Fruit fly (Drosophila melanogaster) whole organism, adult: ENCODE measurements around the gene CG43924.
"Not testable (repeated sequence)": the region's sequence is repeated elsewhere in the genome, so short reads cannot be mapped to it uniquely, and the experiment has no call there.

Experiments used
- CG11617 ChIP-seq: fragments of 200-800 bp; sonication (Bioruptor generic); optimal IDR thresholded peaks from 2 replicates; lab custom pipeline; 2017; ENCODE audit warnings: mild to moderate bottlenecking, missing biosample characterization, missing genetic modification reagents, missing genetic modification characterization
- CG14711 ChIP-seq: fragments of 200-800 bp; sonication (Bioruptor generic); optimal IDR thresholded peaks from 2 replicates; lab custom pipeline; 2018; ENCODE audit warnings: missing biosample characterization, mild to moderate bottlenecking, missing genetic modification characterization, moderate library complexity
- CG33017 ChIP-seq: fragments of 200-800 bp; sonication (Bioruptor generic); optimal IDR thresholded peaks from 2 replicates; lab custom pipeline; 2018; ENCODE audit warnings: missing biosample characterization, mild to moderate bottlenecking, missing genetic modification characterization, moderate library complexity
- CG5204 ChIP-seq: fragments of 200-800 bp; sonication (Bioruptor generic); optimal IDR thresholded peaks from 2 replicates; lab custom pipeline; 2016; ENCODE audit warnings: missing biosample characterization, missing genetic modification characterization
- Crg-1 ChIP-seq: fragments of 200-800 bp; sonication (Bioruptor generic); optimal IDR thresholded peaks from 2 replicates; lab custom pipeline; 2016; ENCODE audit warnings: missing biosample characterization, missing genetic modification characterization
- Mnt ChIP-seq: fragments of 200-800 bp; sonication (Bioruptor generic); optimal IDR thresholded peaks from 2 replicates; lab custom pipeline; 2016; ENCODE audit warnings: missing biosample characterization, mild to moderate bottlenecking, missing genetic modification characterization
- kay ChIP-seq: fragments of 200-800 bp; sonication (Bioruptor generic); peaks from one replicate; lab custom pipeline; 2016; ENCODE audit warnings: missing biosample characterization, missing genetic modification characterization, borderline replicate concordance
- ovo ChIP-seq: fragments of 200-800 bp; sonication (Bioruptor generic); optimal IDR thresholded peaks from 2 replicates; lab custom pipeline; 2016; ENCODE audit warnings: missing biosample characterization, missing genetic modification characterization
- toe ChIP-seq: fragments of 200-800 bp; sonication (Bioruptor generic); optimal IDR thresholded peaks from 2 replicates; lab custom pipeline; 2016; ENCODE audit warnings: missing biosample characterization, missing genetic modification characterization

CG43924 gene

DNA sequence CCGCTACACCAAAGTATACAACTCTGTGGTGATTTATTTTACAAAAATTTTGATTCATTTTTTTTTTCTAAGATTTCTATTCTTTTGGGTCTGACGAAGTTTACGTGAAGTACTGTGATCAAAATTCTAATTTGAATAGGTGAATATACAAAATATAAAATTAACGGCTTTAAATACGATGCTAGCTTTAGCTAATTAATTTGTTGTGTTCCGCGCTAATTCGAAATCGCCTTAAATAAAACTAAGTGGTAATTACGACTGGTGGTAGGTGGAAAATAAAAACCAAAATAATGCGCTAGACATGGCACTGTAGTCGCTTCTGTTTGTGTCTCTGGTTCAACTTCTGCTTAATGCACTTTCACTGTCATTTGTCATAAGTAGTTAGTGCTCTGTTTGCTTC, 34.9 kb downstream of the CG43924 start, which contains the start of gene CG43923:
Gene CG43923 (minus strand): TSS at position 101 of the 400 bp plus-strand sequence.
- TF ChIP-seq CG14711 (tag; lab: Kevin White, UChicago); CG11617; CG33017 (tag; lab: Kevin White, UChicago): not testable (repeated sequence)

DNA sequence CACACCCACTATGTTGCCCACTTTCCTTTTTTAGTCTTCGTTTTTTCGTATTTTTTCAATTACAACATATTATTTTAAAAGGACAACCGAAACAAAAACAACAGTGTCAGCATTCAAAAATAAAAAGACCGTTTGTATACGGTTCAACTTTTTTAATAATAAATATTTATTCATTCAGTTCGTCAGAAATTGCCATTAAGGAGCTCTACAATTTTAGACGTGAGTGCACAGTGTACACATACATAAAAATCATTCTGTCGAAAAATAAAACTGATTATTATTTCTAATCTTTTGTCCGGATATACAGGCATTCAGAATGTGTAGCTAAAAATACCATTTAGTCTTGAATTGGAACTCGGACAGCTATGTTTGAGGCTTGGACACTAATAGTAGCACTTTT, 41.0 kb downstream of the CG43924 start, which contains the start of gene CG18478:
Gene CG18478 (plus strand): TSS at position 301 of the 400 bp plus-strand sequence.
- TF ChIP-seq kay (GFP tag; lab: Kevin White, UChicago); Mnt (GFP tag; lab: Kevin White, UChicago); CG5204: not testable (repeated sequence)

DNA sequence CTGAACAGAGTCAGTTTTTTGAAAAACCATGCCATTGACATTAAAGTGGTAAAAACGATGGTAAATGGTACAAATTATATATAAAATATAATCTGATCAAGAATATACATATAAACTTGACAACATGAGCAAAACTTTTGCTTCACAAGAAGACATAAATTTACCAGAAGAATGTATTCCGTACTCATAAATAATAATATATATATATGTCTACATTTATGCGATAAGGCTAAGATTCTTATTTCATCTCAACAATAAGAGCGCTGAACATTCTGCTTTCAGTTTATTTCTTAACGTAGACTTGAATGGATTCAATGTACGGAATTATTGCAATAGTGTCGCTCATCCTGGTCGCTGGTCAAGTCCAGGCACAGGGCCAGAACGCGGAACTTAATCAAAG, 50.2 kb downstream of the CG43924 start, which contains the start of gene CG18477:
Gene CG18477 (plus strand): TSS at position 301 of the 400 bp plus-strand sequence.
- TF ChIP-seq ovo, Crg-1, toe (GFP tag; lab: Kevin White, UChicago): not testable (repeated sequence)
